Worm (Caenorhabditis elegans) whole organism, young adult: ENCODE data around the gene egl-44.

ENCODE experiments used
- B0261.1 ChIP-seq: sonication (generic microtip); optimal IDR thresholded peaks from 2 replicates; lab custom pipeline; 2016; ENCODE audit warnings: mild to moderate bottlenecking, missing genetic modification characterization, moderate library complexity, missing compliant biosample characterization
- hmg-20 ChIP-seq: fragments of 200-800 bp; sonication (Bioruptor generic); IDR thresholded peaks from 2 replicates; pipeline ENCODE4 v1.3.6; 2022; ENCODE audit warnings: missing genetic modification reagents, missing genetic modification characterization, missing compliant biosample characterization
- hrde-1 ChIP-seq: sonication (generic microtip); optimal IDR thresholded peaks from 2 replicates; lab custom pipeline; 2016; ENCODE audit warnings: missing genetic modification characterization, mild to moderate bottlenecking, missing compliant biosample characterization, moderate library complexity, missing genotype, missing genetic modification reagents, borderline replicate concordance
- nhr-90 ChIP-seq: sonication (generic microtip); optimal IDR thresholded peaks from 2 replicates; lab custom pipeline; 2016; ENCODE audit warnings: missing genotype, mild to moderate bottlenecking, missing genetic modification characterization, missing compliant biosample characterization
- zim-3 ChIP-seq: sonication (generic microtip); optimal IDR thresholded peaks from 2 replicates; lab custom pipeline; 2017; ENCODE audit warnings: mild to moderate bottlenecking, missing genetic modification characterization, moderate library complexity, missing compliant biosample characterization

ce11 chrII:5913897-5914296 is 14.7 kb upstream of the egl-44 start:
- TF ChIP-seq hmg-20 (GFP tag; lab: Robert Waterston, UW) (no peak), B0261.1 (tag; lab: Kevin White, UChicago) (no peak), hrde-1 (tag; lab: Kevin White, UChicago) (no peak), nhr-90 (tag; lab: Kevin White, UChicago) (no peak), zim-3 (no peak)
